Worm (Caenorhabditis elegans): ENCODE measurements around the gene F59F4.3.

ce11 chrX:15826866-15827265, 20.5 kb downstream of the F59F4.3 start, which contains the start of gene Y7A5A.9:
- TF ChIP-seq xbp-1 (tag; optimal IDR thresholded peaks at IDR 0.05), result no peak
- no peak for TF ChIP-seq ceh-63 (GFP tag; optimal IDR thresholded peaks at IDR 0.05)
- TF ChIP-seq nhr-77 (tag; optimal IDR thresholded peaks at IDR 0.05), result no peak
- TF ChIP-seq ceh-82 (tag; optimal IDR thresholded peaks at IDR 0.05), result no peak
- TF ChIP-seq dsc-1 (tag; optimal IDR thresholded peaks at IDR 0.05), result no peak
- TF ChIP-seq ama-1 (optimal IDR thresholded peaks at IDR 0.05), result no peak
- TF ChIP-seq lin-39 (tag; optimal IDR thresholded peaks at IDR 0.05), result no peak
- TF ChIP-seq elt-3 (tag; optimal IDR thresholded peaks at IDR 0.05), result no peak
- no peak for TF ChIP-seq nhr-11 (tag; optimal IDR thresholded peaks at IDR 0.05)
- no peak for TF ChIP-seq ztf-11 (tag; optimal IDR thresholded peaks at IDR 0.05)
- TF ChIP-seq nhr-90 (tag; optimal IDR thresholded peaks at IDR 0.05; ENCODE audit: poor library complexity), result no peak
- TF ChIP-seq egl-27 (tag; optimal IDR thresholded peaks at IDR 0.05), result no peak
- no peak for TF ChIP-seq fkh-8 (tag; optimal IDR thresholded peaks at IDR 0.05)
- no peak for TF ChIP-seq skn-1 (tag; optimal IDR thresholded peaks at IDR 0.05)
